Fruit fly (Drosophila melanogaster) whole organism, embryonic: Measurements from ENCODE around the gene Nph.
A peak's percentile ranks its signal among the peaks of the same experiment; 100 is the strongest.

ENCODE experiments used
- CG11247 ChIP-seq: fragments of 200-800 bp; sonication (Bioruptor generic); IDR thresholded peaks from 2 replicates; pipeline ENCODE4 v1.3.6; 2022; ENCODE audit warnings: missing biosample characterization, missing genetic modification characterization
- CG11560 ChIP-seq: fragments of 200-800 bp; sonication (Bioruptor generic); IDR thresholded peaks from 3 replicates; pipeline ENCODE4 v1.3.6; 2022; ENCODE audit warnings: missing biosample characterization, missing genetic modification characterization
- CG12236 ChIP-seq: fragments of 200-800 bp; sonication (Bioruptor generic); optimal IDR thresholded peaks from 2 replicates; lab custom pipeline; 2016; ENCODE audit warnings: missing biosample characterization, missing genetic modification characterization
- CG1602 ChIP-seq: fragments of 200-800 bp; sonication (Bioruptor generic); optimal IDR thresholded peaks from 3 replicates; lab custom pipeline; 2016; ENCODE audit warnings: missing biosample characterization, missing genetic modification characterization
- CG1647 ChIP-seq: fragments of 200-800 bp; sonication (Bioruptor generic); optimal IDR thresholded peaks from 3 replicates; lab custom pipeline; 2016; ENCODE audit warnings: missing biosample characterization, missing genetic modification characterization
- CG16779 ChIP-seq: fragments of 200-800 bp; sonication (Bioruptor generic); IDR thresholded peaks from 2 replicates; pipeline ENCODE4 v1.3.6; 2022; ENCODE audit warnings: missing biosample characterization, missing genetic modification characterization
- CG18011 ChIP-seq: fragments of 200-800 bp; sonication (Bioruptor generic); optimal IDR thresholded peaks from 2 replicates; lab custom pipeline; 2017; ENCODE audit warnings: missing biosample characterization, missing genetic modification characterization, mild to moderate bottlenecking, moderate library complexity, missing genotype
- CG2202 ChIP-seq: fragments of 200-800 bp; sonication (Bioruptor generic); optimal IDR thresholded peaks from 2 replicates; lab custom pipeline; 2018; ENCODE audit warnings: missing biosample characterization, mild to moderate bottlenecking, missing genetic modification characterization
- CG2678 ChIP-seq: fragments of 200-800 bp; sonication (Bioruptor generic); optimal IDR thresholded peaks from 3 replicates; lab custom pipeline; 2019; ENCODE audit warnings: missing biosample characterization, mild to moderate bottlenecking, missing genetic modification characterization, moderate library complexity
- CG3847 ChIP-seq: fragments of 200-800 bp; sonication (Bioruptor generic); IDR thresholded peaks from 2 replicates; pipeline ENCODE4 v1.3.6; 2022; ENCODE audit warnings: missing biosample characterization, missing genetic modification characterization
- CG3995 ChIP-seq: fragments of 200-800 bp; sonication (Bioruptor generic); optimal IDR thresholded peaks from 3 replicates; lab custom pipeline; 2016; ENCODE audit warnings: missing biosample characterization, missing genetic modification characterization
- CG4617 ChIP-seq: fragments of 200-800 bp; sonication (Bioruptor generic); optimal IDR thresholded peaks from 3 replicates; lab custom pipeline; 2016; ENCODE audit warnings: missing biosample characterization, missing genetic modification characterization, borderline replicate concordance
- CG5953 ChIP-seq: fragments of 200-800 bp; sonication (Bioruptor generic); IDR thresholded peaks from 2 replicates; pipeline ENCODE4 v1.3.6; 2022; ENCODE audit warnings: missing biosample characterization, missing genetic modification characterization
- CG6689 ChIP-seq: fragments of 200-800 bp; sonication (Bioruptor generic); IDR thresholded peaks from 2 replicates; pipeline ENCODE4 v1.3.6; 2022; ENCODE audit warnings: missing biosample characterization, missing genetic modification characterization
- CG6854 ChIP-seq: fragments of 200-800 bp; sonication (Bioruptor generic); optimal IDR thresholded peaks from 3 replicates; lab custom pipeline; 2017; ENCODE audit warnings: missing biosample characterization, mild to moderate bottlenecking, missing genetic modification characterization
- CG9727 ChIP-seq: fragments of 200-800 bp; sonication (Bioruptor generic); optimal IDR thresholded peaks from 3 replicates; lab custom pipeline; 2017; ENCODE audit warnings: missing biosample characterization, mild to moderate bottlenecking, missing genetic modification characterization
- CG9876 ChIP-seq: fragments of 200-800 bp; sonication (Bioruptor generic); optimal IDR thresholded peaks from 2 replicates; lab custom pipeline; 2016; ENCODE audit warnings: missing biosample characterization, missing genetic modification characterization
- Dbx ChIP-seq: fragments of 200-800 bp; sonication (Bioruptor generic); IDR thresholded peaks from 3 replicates; pipeline ENCODE4 v1.3.6; 2022; ENCODE audit warnings: missing biosample characterization, missing genetic modification characterization
- E2f2 ChIP-seq: fragments of 200-800 bp; sonication (Bioruptor generic); IDR thresholded peaks from 2 replicates; pipeline ENCODE4 v1.3.6; 2022; ENCODE audit warnings: missing biosample characterization, missing genetic modification characterization
- Eip74EF ChIP-seq, 2 experiments: fragments of 200-800 bp in 1 of 2; fragments of >200 bp in 1 of 2; sonication (Bioruptor generic) in 1 of 2; optimal IDR thresholded peaks; 2 replicates each; lab custom pipeline; 2017 to 2019; ENCODE audit warnings: missing biosample characterization in 2 of 2, missing genetic modification characterization in 2 of 2, mild to moderate bottlenecking in 1 of 2, moderate library complexity in 1 of 2
- H2.0 ChIP-seq: fragments of 200-800 bp; sonication (Bioruptor generic); IDR thresholded peaks from 2 replicates; pipeline ENCODE4 v1.3.6; 2022; ENCODE audit warnings: missing biosample characterization, missing genetic modification characterization
- HLH4C ChIP-seq: fragments of 200-800 bp; sonication (Bioruptor generic); IDR thresholded peaks from 3 replicates; pipeline ENCODE4 v1.3.6; 2022; ENCODE audit warnings: missing biosample characterization, missing genetic modification characterization; ENCODE audit not compliant: partially characterized antibody
- HmgZ ChIP-seq: fragments of 200-800 bp; sonication (Bioruptor generic); optimal IDR thresholded peaks from 2 replicates; lab custom pipeline; 2018; ENCODE audit warnings: missing biosample characterization, mild to moderate bottlenecking, missing genetic modification characterization
- Hr78 ChIP-seq, 2 experiments: fragments of 200-800 bp in 1 of 2; fragments of >200 bp in 1 of 2; sonication (Bioruptor generic) in 1 of 2; optimal IDR thresholded peaks; 2 replicates each; lab custom pipeline; 2017 to 2019; ENCODE audit warnings: missing biosample characterization in 2 of 2, missing genetic modification characterization in 2 of 2, mild to moderate bottlenecking in 1 of 2, moderate library complexity in 1 of 2
- Lim3 ChIP-seq: fragments of 200-800 bp; sonication (Bioruptor generic); IDR thresholded peaks from 2 replicates; pipeline ENCODE4 v1.3.6; 2022; ENCODE audit warnings: missing biosample characterization, missing genetic modification characterization
- NK7.1 ChIP-seq: fragments of 200-800 bp; sonication (Bioruptor generic); optimal IDR thresholded peaks from 3 replicates; lab custom pipeline; 2016; ENCODE audit warnings: missing biosample characterization, missing genetic modification characterization
- Oaz ChIP-seq: fragments of 200-800 bp; sonication (Bioruptor generic); IDR thresholded peaks from 2 replicates; pipeline ENCODE4 v1.3.6; 2022; ENCODE audit warnings: missing biosample characterization, missing genetic modification characterization
- Oli ChIP-seq: fragments of 200-800 bp; sonication (Bioruptor generic); optimal IDR thresholded peaks from 2 replicates; lab custom pipeline; 2018; ENCODE audit warnings: missing biosample characterization, mild to moderate bottlenecking, missing genetic modification characterization, moderate library complexity
- Six4 ChIP-seq: fragments of 200-800 bp; sonication (Bioruptor generic); optimal IDR thresholded peaks from 2 replicates; lab custom pipeline; 2016; ENCODE audit warnings: missing biosample characterization, missing genetic modification characterization
- Ssrp ChIP-seq: fragments of 200-800 bp; sonication (Bioruptor generic); optimal IDR thresholded peaks from 2 replicates; lab custom pipeline; 2018; ENCODE audit warnings: missing biosample characterization, mild to moderate bottlenecking, missing genetic modification characterization, moderate library complexity
- Trl ChIP-seq, 3 experiments: fragments of >200 bp in 2 of 3; fragments of 200-800 bp in 1 of 3; sonication (Bioruptor generic) in 1 of 3; optimal IDR thresholded peaks; 2 replicates in 1 of 3; 3 replicates in 2 of 3; lab custom pipeline; 2016 to 2017; ENCODE audit warnings: missing biosample characterization in 1 of 3, missing genetic modification characterization in 1 of 3
- ab ChIP-seq: fragments of 200-800 bp; sonication (Bioruptor generic); optimal IDR thresholded peaks from 2 replicates; lab custom pipeline; 2016; ENCODE audit warnings: missing biosample characterization, missing genetic modification characterization
- ash1 ChIP-seq: fragments of 200-800 bp; sonication (Bioruptor generic); optimal IDR thresholded peaks from 2 replicates; lab custom pipeline; 2018; ENCODE audit warnings: missing biosample characterization, mild to moderate bottlenecking, missing genetic modification characterization
- bigmax ChIP-seq: fragments of 200-800 bp; sonication (Bioruptor generic); optimal IDR thresholded peaks from 2 replicates; lab custom pipeline; 2018; ENCODE audit warnings: missing biosample characterization, mild to moderate bottlenecking, missing genetic modification characterization
- btn ChIP-seq: fragments of 200-800 bp; sonication (Bioruptor generic); optimal IDR thresholded peaks from 2 replicates; lab custom pipeline; 2016; ENCODE audit warnings: missing biosample characterization, missing genetic modification characterization
- cad ChIP-seq: fragments of >200 bp; optimal IDR thresholded peaks from 2 replicates; lab custom pipeline; 2017; ENCODE audit warnings: missing biosample characterization, missing genetic modification characterization
- chn ChIP-seq: fragments of 200-800 bp; sonication (Bioruptor generic); optimal IDR thresholded peaks from 2 replicates; lab custom pipeline; 2016; ENCODE audit warnings: missing biosample characterization, missing genetic modification characterization
- corto ChIP-seq: fragments of 200-800 bp; sonication (Bioruptor generic); optimal IDR thresholded peaks from 2 replicates; lab custom pipeline; 2016; ENCODE audit warnings: missing biosample characterization, mild to moderate bottlenecking, missing genetic modification characterization, moderate library complexity
- danr ChIP-seq: fragments of 200-800 bp; sonication (Bioruptor generic); IDR thresholded peaks from 2 replicates; pipeline ENCODE4 v1.3.6; 2022; ENCODE audit warnings: missing biosample characterization, missing genetic modification characterization
- gem ChIP-seq: fragments of 200-800 bp; sonication (Bioruptor generic); optimal IDR thresholded peaks from 2 replicates; lab custom pipeline; 2019; ENCODE audit warnings: missing biosample characterization, mild to moderate bottlenecking, missing genetic modification characterization, moderate library complexity
- grn ChIP-seq: fragments of 200-800 bp; sonication (Bioruptor generic); optimal IDR thresholded peaks from 3 replicates; lab custom pipeline; 2017; ENCODE audit warnings: missing biosample characterization, missing genetic modification characterization
- gsb-n ChIP-seq: fragments of 200-800 bp; sonication (Bioruptor generic); optimal IDR thresholded peaks from 3 replicates; lab custom pipeline; 2018; ENCODE audit warnings: missing biosample characterization, mild to moderate bottlenecking, missing genetic modification characterization
- ind ChIP-seq: fragments of 200-800 bp; sonication (Bioruptor generic); optimal IDR thresholded peaks from 3 replicates; lab custom pipeline; 2016; ENCODE audit warnings: missing biosample characterization, missing genetic modification characterization
- kay ChIP-seq: fragments of 200-800 bp; sonication (Bioruptor generic); optimal IDR thresholded peaks from 2 replicates; lab custom pipeline; 2016; ENCODE audit warnings: missing biosample characterization, missing genetic modification characterization
- mam ChIP-seq: fragments of 200-800 bp; sonication (Bioruptor generic); optimal IDR thresholded peaks from 3 replicates; lab custom pipeline; 2016; ENCODE audit warnings: missing biosample characterization, missing genetic modification characterization
- mirr ChIP-seq: fragments of 200-800 bp; sonication (Bioruptor generic); optimal IDR thresholded peaks from 3 replicates; lab custom pipeline; 2018; ENCODE audit warnings: missing biosample characterization, mild to moderate bottlenecking, missing genetic modification characterization
- odd ChIP-seq: fragments of 200-800 bp; sonication (Bioruptor generic); optimal IDR thresholded peaks from 2 replicates; lab custom pipeline; 2017; ENCODE audit warnings: missing biosample characterization, mild to moderate bottlenecking, missing genetic modification characterization
- ttk ChIP-seq: fragments of 200-800 bp; sonication (Bioruptor generic); IDR thresholded peaks from 2 replicates; pipeline ENCODE4 v2.1.2; 2022; ENCODE audit warnings: missing biosample characterization, missing genetic modification characterization

The Nph gene

dm6 chr3R:30046029-30047001, 41.7 kb upstream of the Nph start, which contains the start of the genes RpL32 and CG7943 (continued):
- TF ChIP-seq mam (GFP tag; lab: Kevin White, UChicago) (peak; percentile 99), CG3995 (GFP tag; lab: Kevin White, UChicago) (peak; percentile 85), bigmax (GFP tag; lab: Kevin White, UChicago) (peak; percentile 81), CG6689 (GFP tag; lab: Robert Waterston, UW) (peak; percentile 92), ab (GFP tag; lab: Kevin White, UChicago) (peak; percentile 79), corto (no peak), CG2678 (tag; lab: Kevin White, UChicago) (peak; percentile 92), Oli (tag; lab: Kevin White, UChicago) (peak; percentile 76), CG11247 (GFP tag; lab: Robert Waterston, UW) (peak; percentile 96), E2f2 (GFP tag; lab: Robert Waterston, UW) (peak; percentile 91), Dbx (GFP tag; lab: Robert Waterston, UW) (peak; percentile 98), Ssrp (tag; lab: Kevin White, UChicago) (peak; percentile 82), CG18011 (GFP tag; lab: Kevin White, UChicago) (peak; percentile 77), CG12236 (GFP tag; lab: Kevin White, UChicago) (peak; percentile 87), chn (GFP tag; lab: Kevin White, UChicago) (peak; percentile 90), Eip74EF (GFP tag; optimal IDR thresholded peaks at IDR 0.05; lab: Kevin White, UChicago) (peak in 1 of 2 experiments; percentile 65), btn (GFP tag; lab: Kevin White, UChicago) (peak; percentile 74), Trl (optimal IDR thresholded peaks at IDR 0.05; lab: Kevin White, UChicago) (no peak), Trl (GFP tag; optimal IDR thresholded peaks at IDR 0.05; lab: Kevin White, UChicago) (peak; percentile 98), danr (GFP tag; lab: Robert Waterston, UW) (peak; percentile 91), CG1647 (GFP tag; lab: Kevin White, UChicago) (peak; percentile 92), grn (peak; percentile 80), HLH4C (GFP tag; lab: Robert Waterston, UW) (peak; percentile 100), CG5953 (GFP tag; lab: Robert Waterston, UW) (peak; percentile 92), ind (GFP tag; lab: Kevin White, UChicago) (peak; percentile 97), CG11560 (tag; lab: Robert Waterston, UW) (peak; percentile 84), Lim3 (GFP tag; lab: Robert Waterston, UW) (peak; percentile 83), gsb-n (tag; lab: Kevin White, UChicago) (peak; percentile 76), H2.0 (GFP tag; lab: Robert Waterston, UW) (peak; percentile 83), HmgZ (tag; lab: Kevin White, UChicago) (peak; percentile 91), Oaz (GFP tag; lab: Robert Waterston, UW) (peak; percentile 94), CG16779 (peak; percentile 87), CG9876 (peak; percentile 97), CG1602 (GFP tag; lab: Kevin White, UChicago) (peak; percentile 82), CG2202 (peak; percentile 76), mirr (GFP tag; lab: Kevin White, UChicago) (peak; percentile 95), CG6854 (GFP tag; lab: Kevin White, UChicago) (peak; percentile 93), odd (GFP tag; lab: Kevin White, UChicago) (peak; percentile 91), CG4617 (GFP tag; lab: Kevin White, UChicago) (peak; percentile 66), Hr78 (GFP tag; optimal IDR thresholded peaks at IDR 0.05; lab: Kevin White, UChicago) (no peak), CG3847 (GFP tag; lab: Robert Waterston, UW) (peak; percentile 95), CG9727 (GFP tag; lab: Kevin White, UChicago) (peak; percentile 97), NK7.1 (peak; percentile 95), cad (peak; percentile 84), ttk (GFP tag; lab: Robert Waterston, UW) (peak; percentile 88), ash1 (GFP tag; lab: Kevin White, UChicago) (peak; percentile 94), gem (tag; lab: Kevin White, UChicago) (peak; percentile 90), Six4 (peak; percentile 92), kay (GFP tag; lab: Kevin White, UChicago) (peak; percentile 75)
